Fruit fly (Drosophila melanogaster) whole organism, prepupa: ENCODE data around the gene Atf3.

Experiments used
- Blimp-1 ChIP-seq: fragments of 200-800 bp; sonication (Bioruptor generic); optimal IDR thresholded peaks from 3 replicates; lab custom pipeline; 2017; ENCODE audit warnings: missing biosample characterization, missing genetic modification characterization, mild to moderate bottlenecking, moderate library complexity, missing genetic modification reagents
- CG10631 ChIP-seq: fragments of 200-800 bp; sonication (Bioruptor generic); optimal IDR thresholded peaks from 2 replicates; lab custom pipeline; 2016; ENCODE audit warnings: missing biosample characterization, missing genetic modification characterization
- CG11294 ChIP-seq: fragments of 200-800 bp; sonication (Bioruptor generic); IDR thresholded peaks from 2 replicates; pipeline ENCODE4 v1.3.6; 2022; ENCODE audit warnings: missing biosample characterization, missing genetic modification characterization
- CG11762 ChIP-seq: fragments of 200-800 bp; sonication (Bioruptor generic); optimal IDR thresholded peaks from 3 replicates; lab custom pipeline; 2016; ENCODE audit warnings: missing biosample characterization, missing genetic modification characterization; ENCODE audit not compliant: insufficient read depth
- CG15336 ChIP-seq: fragments of 200-800 bp; sonication (Bioruptor generic); IDR thresholded peaks from 2 replicates; pipeline ENCODE4 v1.3.6; 2022; ENCODE audit warnings: missing biosample characterization, missing genetic modification characterization
- CG1621 ChIP-seq: fragments of 200-800 bp; sonication (Bioruptor generic); optimal IDR thresholded peaks from 3 replicates; lab custom pipeline; 2018; ENCODE audit warnings: missing biosample characterization, mild to moderate bottlenecking, missing genetic modification characterization
- CG3919 ChIP-seq: fragments of 200-800 bp; sonication (Bioruptor generic); optimal IDR thresholded peaks from 3 replicates; lab custom pipeline; 2016; ENCODE audit warnings: missing biosample characterization, missing genetic modification characterization
- CG6163 ChIP-seq: fragments of 200-800 bp; sonication (Bioruptor generic); IDR thresholded peaks from 3 replicates; pipeline ENCODE4 v1.3.6; 2022; ENCODE audit warnings: missing biosample characterization, missing genetic modification characterization
- CG6808 ChIP-seq: fragments of 200-800 bp; sonication (Bioruptor generic); optimal IDR thresholded peaks from 3 replicates; lab custom pipeline; 2017; ENCODE audit warnings: missing biosample characterization, missing genetic modification characterization, mild to moderate bottlenecking, moderate library complexity, missing genetic modification reagents
- CG7368 ChIP-seq: fragments of 200-800 bp; sonication (Bioruptor generic); optimal IDR thresholded peaks from 3 replicates; lab custom pipeline; 2016; ENCODE audit warnings: missing biosample characterization, missing genetic modification characterization
- CG8119 ChIP-seq: fragments of 200-800 bp; sonication (Bioruptor generic); IDR thresholded peaks from 3 replicates; pipeline ENCODE4 v1.3.6; 2022; ENCODE audit warnings: missing biosample characterization, missing genetic modification characterization
- CG8319 ChIP-seq: fragments of 200-800 bp; sonication (Bioruptor generic); optimal IDR thresholded peaks from 3 replicates; lab custom pipeline; 2016; ENCODE audit warnings: missing biosample characterization, missing genetic modification characterization
- Eip75B ChIP-seq: fragments of 200-800 bp; sonication (Bioruptor generic); optimal IDR thresholded peaks from 3 replicates; lab custom pipeline; 2016; ENCODE audit warnings: missing biosample characterization, missing genetic modification characterization
- Eip78C ChIP-seq: fragments of 200-800 bp; sonication (Bioruptor generic); peaks from one replicate; lab custom pipeline; 2016; ENCODE audit warnings: missing biosample characterization, missing genetic modification characterization
- Eip93F ChIP-seq: fragments of 200-800 bp; sonication (Bioruptor generic); optimal IDR thresholded peaks from 2 replicates; lab custom pipeline; 2016; ENCODE audit warnings: missing biosample characterization, mild to moderate bottlenecking, missing genetic modification characterization
- Ets21C ChIP-seq: fragments of 200-800 bp; sonication (Bioruptor generic); optimal IDR thresholded peaks from 3 replicates; lab custom pipeline; 2016; ENCODE audit warnings: missing biosample characterization, missing genetic modification characterization
- Ets96B ChIP-seq: fragments of 200-800 bp; optimal IDR thresholded peaks from 2 replicates; lab custom pipeline; 2019; ENCODE audit warnings: missing biosample characterization, mild to moderate bottlenecking, missing genetic modification characterization, moderate library complexity
- Hr39 ChIP-seq: fragments of 200-800 bp; sonication (Bioruptor generic); optimal IDR thresholded peaks from 2 replicates; lab custom pipeline; 2016; ENCODE audit warnings: missing biosample characterization, missing genetic modification characterization
- Hr4 ChIP-seq: fragments of 200-800 bp; sonication (Bioruptor generic); optimal IDR thresholded peaks from 3 replicates; lab custom pipeline; 2016; ENCODE audit warnings: missing biosample characterization, missing genetic modification characterization
- Lpt ChIP-seq: fragments of 200-800 bp; sonication (Bioruptor generic); optimal IDR thresholded peaks from 3 replicates; lab custom pipeline; 2016; ENCODE audit warnings: missing biosample characterization, missing genetic modification characterization
- OdsH ChIP-seq: fragments of 200-800 bp; sonication (Bioruptor generic); optimal IDR thresholded peaks from 3 replicates; lab custom pipeline; 2016; ENCODE audit warnings: missing biosample characterization, missing genetic modification characterization
- Smox ChIP-seq: fragments of 200-800 bp; sonication (Bioruptor generic); optimal IDR thresholded peaks from 3 replicates; lab custom pipeline; 2016; ENCODE audit warnings: missing biosample characterization, missing genetic modification characterization
- Sox102F ChIP-seq: fragments of 200-800 bp; sonication (Bioruptor generic); optimal IDR thresholded peaks from 2 replicates; lab custom pipeline; 2016; ENCODE audit warnings: missing biosample characterization, mild to moderate bottlenecking, missing genetic modification characterization
- Sox15 ChIP-seq: fragments of 200-800 bp; sonication (Bioruptor generic); optimal IDR thresholded peaks from 3 replicates; lab custom pipeline; 2016; ENCODE audit warnings: missing biosample characterization, missing genetic modification characterization
- cyc ChIP-seq: fragments of 200-800 bp; sonication (Bioruptor generic); optimal IDR thresholded peaks from 3 replicates; lab custom pipeline; 2016; ENCODE audit warnings: missing biosample characterization, missing genetic modification characterization
- dac ChIP-seq: fragments of 200-800 bp; sonication (Bioruptor generic); optimal IDR thresholded peaks from 2 replicates; lab custom pipeline; 2017; ENCODE audit warnings: missing biosample characterization, mild to moderate bottlenecking, missing genetic modification characterization
- dsx ChIP-seq: fragments of 200-800 bp; optimal IDR thresholded peaks from 3 replicates; lab custom pipeline; 2019; ENCODE audit warnings: missing biosample characterization, mild to moderate bottlenecking, missing genetic modification characterization, moderate library complexity; ENCODE audit not compliant: poor library complexity, severe bottlenecking
- eg ChIP-seq: fragments of 200-800 bp; sonication (Bioruptor generic); IDR thresholded peaks from 3 replicates; pipeline ENCODE4 v1.3.6; 2022; ENCODE audit warnings: missing biosample characterization, missing genetic modification characterization
- esn ChIP-seq: fragments of 200-800 bp; sonication (Bioruptor generic); optimal IDR thresholded peaks from 2 replicates; lab custom pipeline; 2016; ENCODE audit warnings: missing biosample characterization, mild to moderate bottlenecking, missing genetic modification characterization, moderate library complexity
- fkh ChIP-seq: fragments of 200-800 bp; sonication (Bioruptor generic); optimal IDR thresholded peaks from 3 replicates; lab custom pipeline; 2017; ENCODE audit warnings: missing biosample characterization, mild to moderate bottlenecking, missing genetic modification characterization, moderate library complexity
- net ChIP-seq: fragments of 200-800 bp; sonication (Bioruptor generic); optimal IDR thresholded peaks from 3 replicates; lab custom pipeline; 2016; ENCODE audit warnings: missing biosample characterization, missing genetic modification characterization
- pdm3 ChIP-seq: fragments of 200-800 bp; sonication (Bioruptor generic); optimal IDR thresholded peaks from 3 replicates; lab custom pipeline; 2016; ENCODE audit warnings: missing biosample characterization, missing genetic modification characterization
- salr ChIP-seq, 2 experiments: fragments of 200-800 bp; sonication (Bioruptor generic); optimal IDR thresholded peaks; 3 replicates each; lab custom pipeline; 2016 to 2018; ENCODE audit warnings: missing biosample characterization in 2 of 2, missing genetic modification characterization in 2 of 2, mild to moderate bottlenecking in 1 of 2
- spab ChIP-seq: fragments of 200-800 bp; sonication (Bioruptor generic); optimal IDR thresholded peaks from 2 replicates; lab custom pipeline; 2017; ENCODE audit warnings: missing biosample characterization, mild to moderate bottlenecking, missing genetic modification characterization, missing genetic modification reagents
- ss ChIP-seq, 2 experiments: fragments of 200-800 bp; sonication (Bioruptor generic); optimal IDR thresholded peaks; 2 replicates in 1 of 2; 3 replicates in 1 of 2; lab custom pipeline; 2017 to 2018; ENCODE audit warnings: mild to moderate bottlenecking in 2 of 2, missing biosample characterization in 2 of 2, missing genetic modification characterization in 2 of 2, moderate library complexity in 1 of 2
- svp ChIP-seq: fragments of 200-800 bp; sonication (Bioruptor generic); peaks from one replicate; lab custom pipeline; 2016; ENCODE audit warnings: missing biosample characterization, missing genetic modification characterization
- topi ChIP-seq: fragments of 200-800 bp; sonication (Bioruptor generic); optimal IDR thresholded peaks from 3 replicates; lab custom pipeline; 2016; ENCODE audit warnings: missing biosample characterization, missing genetic modification characterization

The Atf3 gene

DNA sequence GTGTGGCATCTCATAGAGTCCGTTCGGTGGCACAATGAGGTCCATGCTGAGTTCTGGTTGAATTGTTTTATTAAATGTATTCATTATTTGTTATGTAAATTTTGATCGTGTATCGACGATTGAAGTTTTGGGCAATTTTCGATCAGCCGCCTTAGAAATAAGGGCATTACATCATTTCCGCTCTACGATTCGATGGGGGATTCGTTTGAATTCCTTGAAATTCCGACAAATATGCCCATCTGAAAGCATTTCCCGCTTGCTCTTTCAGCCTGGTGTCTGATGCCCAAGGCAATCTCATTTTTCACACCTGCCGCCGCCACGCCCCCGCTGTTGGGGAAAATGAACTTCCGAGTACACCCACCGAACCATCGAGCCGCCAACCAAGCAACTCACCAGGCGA is 23.2 kb upstream of the Atf3 start, which contains the start of gene CG32811:
CG32811 (minus strand) TSS at position 101 of the 400 bp plus-strand sequence.
- no peak for TF ChIP-seq Ets96B (tag; lab: Kevin White, UChicago)

- TF ChIP-seq CG15336 (no peak), Eip78C (peak; percentile 42)
- TF ChIP-seq, all 60 proteins: peak for 1
Observed at dm6 chrX:1288924-1289608, 14.0 kb upstream of the Atf3 start.

- TF ChIP-seq dac (GFP tag; lab: Kevin White, UChicago) (no peak), CG1621 (peak; percentile 3), svp (GFP tag; lab: Kevin White, UChicago) (peak; percentile 7), spab (GFP tag; lab: Kevin White, UChicago) (no peak), CG6163 (GFP tag; lab: Robert Waterston, UW) (no peak), net (no peak), CG3919 (GFP tag; lab: Kevin White, UChicago) (no peak), CG6808 (no peak), ss (GFP tag; optimal IDR thresholded peaks at IDR 0.05; lab: Kevin White, UChicago) (peak in 1 of 2 experiments; percentile 28), CG8319 (GFP tag; lab: Kevin White, UChicago) (peak; percentile 26), pdm3 (GFP tag; lab: Kevin White, UChicago) (no peak), Eip93F (GFP tag; lab: Kevin White, UChicago) (no peak), Hr4 (GFP tag; lab: Kevin White, UChicago) (no peak), esn (no peak), Blimp-1 (GFP tag; lab: Kevin White, UChicago) (no peak), Sox15 (GFP tag; lab: Kevin White, UChicago) (no peak), topi (GFP tag; lab: Kevin White, UChicago) (no peak), CG7368 (GFP tag; lab: Kevin White, UChicago) (no peak)
- TF ChIP-seq, all 60 proteins: peak for 4
Observed at dm6 chrX:1286868-1287835, 12.1 kb upstream of the Atf3 start, which contains the start of gene CG32812. Gene CG32812, plus strand, starts transcription at chrX:1287290.

dm6 chrX:1286136-1286535 is 11.1 kb upstream of the Atf3 start:
- TF ChIP-seq Lpt = no peak
- 0 out of 3 replicates have a peak, but pooled peaks have one; percentile 50 for TF ChIP-seq eg
- TF ChIP-seq OdsH = no peak
- TF ChIP-seq CG15336 = 0 out of 2 replicates have a peak, but pooled peaks have one; percentile 38
- no peak for TF ChIP-seq CG10631 (GFP tag; lab: Kevin White, UChicago)
- no peak for TF ChIP-seq fkh (GFP tag; lab: Kevin White, UChicago)
- TF ChIP-seq CG11294 = peak; percentile 42; the same call in 1 of the 2 replicates
- no peak for TF ChIP-seq Ets96B (tag; lab: Kevin White, UChicago)
- 0 out of 3 replicates have a peak, but pooled peaks have one; percentile 13 for TF ChIP-seq CG6163 (GFP tag; lab: Robert Waterston, UW)
- no peak for TF ChIP-seq salr (GFP tag; optimal IDR thresholded peaks at IDR 0.05; lab: Kevin White, UChicago)
- TF ChIP-seq CG3919 (GFP tag; lab: Kevin White, UChicago) = no peak
- peak; percentile 4 for TF ChIP-seq CG1621

dm6 chrX:1285273-1285672 is 10.2 kb upstream of the Atf3 start:
- TF ChIP-seq CG1621 (no peak), eg (no peak), Sox102F (GFP tag; lab: Kevin White, UChicago) (no peak), fkh (GFP tag; lab: Kevin White, UChicago) (no peak), CG8319 (GFP tag; lab: Kevin White, UChicago) (no peak), Ets21C (GFP tag; lab: Kevin White, UChicago) (no peak), Hr39 (GFP tag; lab: Kevin White, UChicago) (no peak), CG8119 (GFP tag; lab: Robert Waterston, UW) (no peak), CG11762 (GFP tag; lab: Kevin White, UChicago) (no peak), Eip75B (GFP tag; lab: Kevin White, UChicago) (no peak), salr (GFP tag; optimal IDR thresholded peaks at IDR 0.05; lab: Kevin White, UChicago) (no peak), cyc (GFP tag; lab: Kevin White, UChicago) (no peak), dac (GFP tag; lab: Kevin White, UChicago) (no peak), pdm3 (GFP tag; lab: Kevin White, UChicago) (no peak), CG11294 (no peak), dsx (GFP tag; lab: Kevin White, UChicago) (no peak), Smox (GFP tag; lab: Kevin White, UChicago) (no peak)
